Fruit fly (Drosophila melanogaster): Measurements from ENCODE around the gene nom.
A peak's percentile ranks its signal among the peaks of the same experiment; 100 is the strongest.

The nom gene

DNA sequence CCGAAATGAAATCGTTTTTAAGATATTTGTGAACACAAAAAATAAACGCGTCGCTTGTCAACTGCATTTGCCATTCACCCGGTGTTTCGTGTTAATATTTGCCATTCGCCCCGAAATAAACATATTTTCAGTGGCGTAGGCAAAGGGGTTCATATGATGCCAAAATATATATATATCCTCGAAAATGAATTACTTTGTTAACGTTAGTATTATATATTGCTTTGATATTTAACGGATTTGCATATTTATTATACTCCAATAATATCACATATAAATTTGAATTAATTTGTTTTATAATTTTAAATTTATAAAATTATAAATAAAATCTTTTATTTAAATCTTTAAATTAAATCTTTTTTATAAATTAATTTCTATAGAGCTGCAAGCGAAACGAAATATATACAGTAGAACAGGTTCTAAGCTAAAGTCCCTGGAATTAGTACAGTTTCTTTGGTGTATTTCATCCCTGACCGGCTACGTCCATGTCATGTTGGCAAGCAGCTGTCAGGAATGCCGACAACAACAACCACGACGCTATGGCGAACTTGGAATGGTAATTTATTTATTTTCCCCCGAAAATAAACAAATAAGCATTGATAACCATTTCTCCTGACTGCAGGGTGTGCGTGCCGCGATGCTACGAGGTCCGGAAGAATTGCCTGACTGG lies 8.8 kb downstream of the nom start, which contains the start of the genes M1BP and CG8202 (continued):
- TF ChIP-seq ind (GFP tag; optimal IDR thresholded peaks at IDR 0.05) (peak; percentile 94), Oaz (GFP tag; IDR thresholded peaks at IDR 0.05) (no peak), grn (GFP tag; optimal IDR thresholded peaks at IDR 0.05) (no peak), Drgx (GFP tag; IDR thresholded peaks at IDR 0.05) (peak; percentile 74), bcd (GFP tag; optimal IDR thresholded peaks at IDR 0.05) (peak; percentile 90), gsb (GFP tag; IDR thresholded peaks at IDR 0.05) (0 out of 2 replicates have a peak, but pooled peaks have one; percentile 37), run (tag; optimal IDR thresholded peaks at IDR 0.05) (peak; percentile 70), h (optimal IDR thresholded peaks at IDR 0.05) (no peak), CG12155 (GFP tag; optimal IDR thresholded peaks at IDR 0.05) (peak; percentile 78), yki (optimal IDR thresholded peaks at IDR 0.05) (peak; percentile 29), hkb (optimal IDR thresholded peaks at IDR 0.05) (no peak), hkb (GFP tag; IDR thresholded peaks at IDR 0.05) (peak; percentile 77), Mes4 (GFP tag; optimal IDR thresholded peaks at IDR 0.05) (peak; percentile 47), sens-2 (GFP tag; IDR thresholded peaks at IDR 0.05) (no peak), CG13123 (GFP tag; optimal IDR thresholded peaks at IDR 0.05) (peak; percentile 73), CG17829 (tag; optimal IDR thresholded peaks at IDR 0.05) (peak; percentile 94), CG5245 (GFP tag; optimal IDR thresholded peaks at IDR 0.05) (peak; percentile 76), CG17385 (GFP tag; optimal IDR thresholded peaks at IDR 0.05) (peak; percentile 89), CG3847 (GFP tag; IDR thresholded peaks at IDR 0.05) (peak; percentile 79), Mrtf (GFP tag; IDR thresholded peaks at IDR 0.05) (peak; percentile 74; the same call in 2 of the 3 replicates), tup (GFP tag; optimal IDR thresholded peaks at IDR 0.05) (peak; percentile 4), CG4404 (GFP tag; IDR thresholded peaks at IDR 0.05) (peak; percentile 74), CG2875 (GFP tag; optimal IDR thresholded peaks at IDR 0.05) (peak; percentile 76), kah (GFP tag; optimal IDR thresholded peaks at IDR 0.05) (peak; percentile 85), chm (GFP tag; IDR thresholded peaks at IDR 0.05) (peak; percentile 52; the same call in 1 of the 2 replicates), CG3995 (GFP tag; optimal IDR thresholded peaks at IDR 0.05) (no peak), CG30020 (tag; optimal IDR thresholded peaks at IDR 0.05) (peak; percentile 85), ems (GFP tag; optimal IDR thresholded peaks at IDR 0.05) (peak; percentile 27), B-H2 (GFP tag; optimal IDR thresholded peaks at IDR 0.05) (peak; percentile 93), CG12104 (GFP tag; optimal IDR thresholded peaks at IDR 0.05) (peak; percentile 87), CG31388 (GFP tag; optimal IDR thresholded peaks at IDR 0.05) (peak; percentile 67), CG16813 (GFP tag; IDR thresholded peaks at IDR 0.05; ENCODE audit: partially characterized antibody) (no peak), Scr (GFP tag; IDR thresholded peaks at IDR 0.05; ENCODE audit: partially characterized antibody) (no peak), CG18476 (GFP tag; optimal IDR thresholded peaks at IDR 0.05) (peak; percentile 53), D19A (tag; optimal IDR thresholded peaks at IDR 0.05) (no peak), CG7963 (GFP tag; IDR thresholded peaks at IDR 0.05; ENCODE audit: partially characterized antibody) (no peak), trh (GFP tag; optimal IDR thresholded peaks at IDR 0.05) (peak; percentile 77), chn (GFP tag; optimal IDR thresholded peaks at IDR 0.05) (peak; percentile 58), CG13775 (GFP tag; optimal IDR thresholded peaks at IDR 0.05) (peak; percentile 95), bbx (GFP tag; IDR thresholded peaks at IDR 0.05; ENCODE audit: partially characterized antibody) (no peak), inv (GFP tag; IDR thresholded peaks at IDR 0.05; ENCODE audit: partially characterized antibody) (no peak), CG13624 (GFP tag; optimal IDR thresholded peaks at IDR 0.05) (peak; percentile 32), Hmr (GFP tag; optimal IDR thresholded peaks at IDR 0.05) (no peak), CG32772 (GFP tag; IDR thresholded peaks at IDR 0.05) (0 out of 2 replicates have a peak, but pooled peaks have one; percentile 53), disco-r (GFP tag; optimal IDR thresholded peaks at IDR 0.05) (no peak), Dfd (GFP tag; optimal IDR thresholded peaks at IDR 0.05) (no peak), CG7556 (GFP tag; optimal IDR thresholded peaks at IDR 0.05) (peak; percentile 96), ttk (GFP tag; IDR thresholded peaks at IDR 0.05) (peak; percentile 70; the same call in 1 of the 2 replicates), ab (GFP tag; optimal IDR thresholded peaks at IDR 0.05) (peak; percentile 50), pho (GFP tag; optimal IDR thresholded peaks at IDR 0.05) (peak; percentile 59), Fer2 (tag; optimal IDR thresholded peaks at IDR 0.05) (peak; percentile 85)

Measured in whole organism, embryonic.